Fruit fly (Drosophila melanogaster): ENCODE measurements around the gene ear.

The ear gene

dm6 chr3R:15288802-15289201, 31.8 kb upstream of the ear start:
- no peak for TF ChIP-seq Ets98B (GFP tag; IDR thresholded peaks at IDR 0.05)
- no peak for TF ChIP-seq Pif1B (GFP tag; optimal IDR thresholded peaks at IDR 0.05)
- TF ChIP-seq Pif1A (GFP tag; optimal IDR thresholded peaks at IDR 0.05) = no peak
- no peak for TF ChIP-seq CG4496 (GFP tag; IDR thresholded peaks at IDR 0.05)
- no peak for TF ChIP-seq fd96Ca (GFP tag; IDR thresholded peaks at IDR 0.05)
- TF ChIP-seq CG32121 (GFP tag; IDR thresholded peaks at IDR 0.05) = no peak
- TF ChIP-seq CG13204 (GFP tag; optimal IDR thresholded peaks at IDR 0.05) = no peak
- no peak for TF ChIP-seq CG15710 (tag; optimal IDR thresholded peaks at IDR 0.05)
- TF ChIP-seq rn (GFP tag; IDR thresholded peaks at IDR 0.05) = no peak
- TF ChIP-seq EcR (GFP tag; optimal IDR thresholded peaks at IDR 0.05) = no peak
- no peak for TF ChIP-seq CG17806 (tag; optimal IDR thresholded peaks at IDR 0.05)
- no peak for TF ChIP-seq CG14655 (GFP tag; optimal IDR thresholded peaks at IDR 0.05)
- no peak for TF ChIP-seq D1 (tag; optimal IDR thresholded peaks at IDR 0.05)

DNA sequence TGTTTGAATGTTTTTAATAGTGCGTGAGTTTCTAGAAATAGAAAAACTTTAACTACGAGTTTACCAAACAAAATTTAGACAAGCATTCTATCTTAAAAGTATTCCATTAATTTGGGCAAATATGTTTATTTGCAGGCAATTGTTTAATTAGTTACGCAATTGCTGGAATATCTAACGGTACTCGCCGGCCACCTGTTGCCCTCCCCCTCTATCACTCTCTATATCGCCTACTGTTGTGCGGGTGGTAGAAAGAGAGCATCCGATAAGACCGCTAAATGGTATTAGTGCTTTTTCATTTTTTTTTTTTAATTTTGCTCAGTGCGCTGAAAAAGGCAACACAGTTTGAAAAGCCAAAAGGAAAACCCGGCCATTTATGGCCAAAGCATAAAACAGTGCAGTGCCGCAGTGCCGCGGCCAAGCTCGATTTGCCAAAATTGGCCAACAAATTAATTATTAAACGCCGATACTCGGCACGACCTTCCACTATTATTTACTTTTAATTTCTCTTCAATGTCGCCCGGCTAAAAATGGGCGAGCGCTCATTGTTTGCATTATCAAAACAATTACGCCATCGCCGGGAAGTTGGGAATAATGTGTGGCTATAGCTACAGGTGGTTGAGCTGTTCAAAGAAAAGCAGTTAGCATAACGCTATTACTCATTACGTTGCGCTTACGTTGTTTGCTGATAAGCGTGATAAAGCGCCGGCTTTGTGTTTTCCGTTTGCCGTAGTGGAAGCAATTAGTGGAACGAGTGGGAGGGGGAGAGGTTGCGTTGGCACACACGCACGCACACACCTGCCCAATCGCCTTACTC, 30.5 kb upstream of the ear start:
- TF ChIP-seq CG32121 (GFP tag; IDR thresholded peaks at IDR 0.05) = no peak
- no peak for TF ChIP-seq CG10348 (GFP tag; IDR thresholded peaks at IDR 0.05)
- TF ChIP-seq gl (tag; optimal IDR thresholded peaks at IDR 0.05) = no peak
- TF ChIP-seq CG9948 (tag; optimal IDR thresholded peaks at IDR 0.05) = no peak
- TF ChIP-seq CG17806 (tag; optimal IDR thresholded peaks at IDR 0.05) = no peak
- TF ChIP-seq CG14655 (GFP tag; optimal IDR thresholded peaks at IDR 0.05) = no peak
- TF ChIP-seq EcR (GFP tag; optimal IDR thresholded peaks at IDR 0.05) = no peak
- TF ChIP-seq Pif1B (GFP tag; optimal IDR thresholded peaks at IDR 0.05) = no peak
- no peak for TF ChIP-seq Snoo (tag; optimal IDR thresholded peaks at IDR 0.05)
- TF ChIP-seq fd96Ca (GFP tag; IDR thresholded peaks at IDR 0.05) = no peak
- TF ChIP-seq CG34367 (tag; optimal IDR thresholded peaks at IDR 0.05) = no peak
- TF ChIP-seq CG8159 (tag; optimal IDR thresholded peaks at IDR 0.05) = no peak
- TF ChIP-seq rn (GFP tag; IDR thresholded peaks at IDR 0.05) = no peak
- TF ChIP-seq Pif1A (GFP tag; optimal IDR thresholded peaks at IDR 0.05) = no peak
- TF ChIP-seq CG13204 (GFP tag; optimal IDR thresholded peaks at IDR 0.05) = no peak

DNA sequence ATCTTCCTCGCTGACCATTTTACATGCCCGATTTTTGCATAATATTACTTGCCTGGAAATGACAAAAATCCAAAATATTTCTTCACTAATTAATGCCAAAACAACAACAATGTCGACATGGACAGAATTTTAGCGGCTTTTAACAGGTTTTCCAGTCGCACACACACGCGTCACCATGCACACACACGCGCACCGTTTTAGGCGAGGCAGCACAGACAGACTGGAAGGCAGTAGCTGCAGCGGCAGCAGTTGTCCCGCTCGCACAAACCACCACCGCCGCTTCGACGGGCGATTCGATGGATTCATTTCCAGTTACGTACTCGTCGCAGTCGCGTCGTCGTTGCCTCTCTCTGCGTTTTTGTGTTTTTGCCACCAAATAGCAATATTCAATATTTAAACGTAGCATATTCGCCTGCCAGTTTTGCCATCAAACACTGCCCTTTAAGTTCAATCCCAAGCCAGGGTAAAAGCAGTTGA, 29.9 kb upstream of the ear start, which contains the start of gene CG45218:
Gene CG45218, minus strand, starts transcription at position 158 of the 477 bp plus-strand sequence.
- TF ChIP-seq Ets98B (GFP tag; IDR thresholded peaks at IDR 0.05) (no peak), EcR (GFP tag; optimal IDR thresholded peaks at IDR 0.05) (peak; percentile 17), rn (GFP tag; IDR thresholded peaks at IDR 0.05) (no peak), Pif1A (GFP tag; optimal IDR thresholded peaks at IDR 0.05) (no peak), CG8301 (tag; optimal IDR thresholded peaks at IDR 0.05) (no peak), CG34367 (tag; optimal IDR thresholded peaks at IDR 0.05) (no peak), Snoo (tag; optimal IDR thresholded peaks at IDR 0.05) (peak; percentile 19), CG13204 (GFP tag; optimal IDR thresholded peaks at IDR 0.05) (peak; percentile 18), CG12605 (GFP tag; IDR thresholded peaks at IDR 0.05) (no peak), CG17806 (tag; optimal IDR thresholded peaks at IDR 0.05) (no peak), CG15710 (tag; optimal IDR thresholded peaks at IDR 0.05) (no peak), CG14655 (GFP tag; optimal IDR thresholded peaks at IDR 0.05) (no peak), Pif1B (GFP tag; optimal IDR thresholded peaks at IDR 0.05) (no peak), CG8159 (tag; optimal IDR thresholded peaks at IDR 0.05) (no peak), CG10348 (GFP tag; IDR thresholded peaks at IDR 0.05) (no peak), CG32121 (GFP tag; IDR thresholded peaks at IDR 0.05) (no peak), D1 (tag; optimal IDR thresholded peaks at IDR 0.05) (no peak)

dm6 chr3R:15291551-15292223, 28.9 kb upstream of the ear start:
- TF ChIP-seq CG8301 (tag; optimal IDR thresholded peaks at IDR 0.05) = no peak
- peak; percentile 55 for TF ChIP-seq CG13204 (GFP tag; optimal IDR thresholded peaks at IDR 0.05)
- TF ChIP-seq CG8159 (tag; optimal IDR thresholded peaks at IDR 0.05) = no peak
- no peak for TF ChIP-seq Snoo (tag; optimal IDR thresholded peaks at IDR 0.05)
- TF ChIP-seq EcR (GFP tag; optimal IDR thresholded peaks at IDR 0.05) = peak; percentile 38
- TF ChIP-seq gl (tag; optimal IDR thresholded peaks at IDR 0.05) = peak; percentile 21
- no peak for TF ChIP-seq CG10348 (GFP tag; IDR thresholded peaks at IDR 0.05)
- TF ChIP-seq rn (GFP tag; IDR thresholded peaks at IDR 0.05) = no peak
- TF ChIP-seq CG15710 (tag; optimal IDR thresholded peaks at IDR 0.05) = peak; percentile 49
- peak; percentile 43 for TF ChIP-seq CG34367 (tag; optimal IDR thresholded peaks at IDR 0.05)
- TF ChIP-seq D1 (tag; optimal IDR thresholded peaks at IDR 0.05) = no peak

DNA sequence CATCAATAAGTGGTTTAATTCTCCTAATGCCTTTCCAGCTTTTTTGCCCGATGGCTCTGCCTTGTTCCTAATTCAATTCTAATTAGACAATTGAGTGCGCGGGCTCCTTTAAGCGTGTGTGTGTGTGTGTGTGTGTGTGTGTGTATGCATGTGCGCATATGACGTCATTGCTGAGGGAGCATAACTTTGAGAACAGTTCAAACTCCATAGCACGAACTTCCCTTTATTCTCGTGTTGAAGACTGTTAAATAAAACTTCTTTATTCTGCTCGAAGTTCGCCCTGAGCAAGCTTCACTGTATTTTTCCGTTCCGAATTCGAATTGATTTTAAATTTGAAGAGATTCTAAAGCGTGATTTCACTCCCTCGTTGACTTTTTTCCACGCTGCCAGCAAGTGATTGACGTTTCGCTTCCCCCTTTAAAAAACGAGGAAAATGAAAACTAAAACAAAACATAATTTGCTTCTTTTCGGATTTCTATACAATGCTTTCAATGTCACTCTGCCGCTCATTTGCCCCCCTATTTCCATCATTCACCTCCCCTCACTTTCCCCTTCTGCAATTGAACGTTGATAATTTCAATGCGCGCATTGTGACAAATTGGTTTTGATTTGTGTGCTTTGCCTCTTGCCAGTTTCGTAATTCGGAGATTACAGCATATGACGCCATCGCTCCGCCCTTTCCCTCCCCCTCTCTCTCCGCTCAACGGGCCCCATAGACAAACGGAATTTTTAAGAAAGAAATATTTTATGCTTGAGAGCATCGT, 28.1 kb upstream of the ear start:
- TF ChIP-seq CG8301 (tag; optimal IDR thresholded peaks at IDR 0.05) = no peak
- TF ChIP-seq CG13204 (GFP tag; optimal IDR thresholded peaks at IDR 0.05) = no peak
- TF ChIP-seq Snoo (tag; optimal IDR thresholded peaks at IDR 0.05) = no peak
- no peak for TF ChIP-seq gl (tag; optimal IDR thresholded peaks at IDR 0.05)
- no peak for TF ChIP-seq CG12605 (GFP tag; IDR thresholded peaks at IDR 0.05)
- no peak for TF ChIP-seq CG4496 (GFP tag; IDR thresholded peaks at IDR 0.05)
- TF ChIP-seq Pif1A (GFP tag; optimal IDR thresholded peaks at IDR 0.05) = no peak
- TF ChIP-seq rn (GFP tag; IDR thresholded peaks at IDR 0.05) = no peak
- no peak for TF ChIP-seq CG10348 (GFP tag; IDR thresholded peaks at IDR 0.05)
- TF ChIP-seq CG32121 (GFP tag; IDR thresholded peaks at IDR 0.05) = no peak
- no peak for TF ChIP-seq CG8159 (tag; optimal IDR thresholded peaks at IDR 0.05)
- no peak for TF ChIP-seq CG15710 (tag; optimal IDR thresholded peaks at IDR 0.05)
- no peak for TF ChIP-seq Pif1B (GFP tag; optimal IDR thresholded peaks at IDR 0.05)
- no peak for TF ChIP-seq CG14655 (GFP tag; optimal IDR thresholded peaks at IDR 0.05)

All from whole organism, pupa.